Worm (Caenorhabditis elegans): ENCODE measurements around the gene Y10G11A.1.

DNA sequence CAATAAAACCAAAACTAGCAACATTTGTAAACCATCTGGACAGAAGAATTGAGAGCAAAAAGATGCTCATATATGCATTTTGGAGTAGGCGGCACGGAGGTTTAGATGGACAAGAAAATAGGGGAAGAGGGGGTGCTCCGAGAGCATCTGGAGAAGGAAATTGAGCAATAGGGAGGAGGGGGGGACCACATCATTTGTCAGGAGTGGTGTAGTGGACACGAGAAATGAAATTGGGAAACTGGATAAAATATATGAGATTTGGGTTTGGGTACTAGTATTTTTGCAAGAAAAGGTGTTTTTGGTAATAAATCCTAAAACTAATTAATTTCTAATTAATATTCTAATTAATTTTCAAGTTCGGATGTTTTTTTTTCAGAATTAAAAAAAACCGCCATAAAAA is 52.7 kb downstream of the Y10G11A.1 start, which contains the start of gene Y51H4A.1:
- no peak for TF ChIP-seq bed-3 (GFP tag; optimal IDR thresholded peaks at IDR 0.05)
- TF ChIP-seq lsy-2 (tag; optimal IDR thresholded peaks at IDR 0.05) = no peak
